Worm (Caenorhabditis elegans) whole organism, L2 larva: ENCODE data around the gene myrf-1.

ENCODE experiments used
- C34F6.9 ChIP-seq: fragments of 150-350 bp; optimal IDR thresholded peaks from 2 replicates; lab custom pipeline; 2014; ENCODE audit warnings: missing biosample characterization, missing genetic modification characterization
- F13H6.1 ChIP-seq: sonication (generic microtip); optimal IDR thresholded peaks from 2 replicates; lab custom pipeline; 2016; ENCODE audit warnings: missing genetic modification characterization, missing compliant biosample characterization
- Y55F3AM.14 ChIP-seq: fragments of 200-800 bp; sonication (Bioruptor generic); optimal IDR thresholded peaks from 2 replicates; lab custom pipeline; 2018; ENCODE audit warnings: mild to moderate bottlenecking, missing genetic modification characterization, missing compliant biosample characterization
- ZK546.5 ChIP-seq: sonication (generic microtip); optimal IDR thresholded peaks from 2 replicates; lab custom pipeline; 2017; ENCODE audit warnings: missing biosample characterization, missing genetic modification characterization
- ama-1 ChIP-seq: fragments of 150-350 bp; optimal IDR thresholded peaks from 2 replicates; lab custom pipeline; 2018; ENCODE audit warnings: inconsistent platforms
- blmp-1 ChIP-seq: sonication (generic microtip); optimal IDR thresholded peaks from 2 replicates; lab custom pipeline; 2017; ENCODE audit warnings: missing genetic modification characterization, mild to moderate bottlenecking, missing compliant biosample characterization, antibody characterized with exemption, moderate library complexity; ENCODE audit not compliant: insufficient read depth
- ceh-82 ChIP-seq: fragments of 150-350 bp; optimal IDR thresholded peaks from 2 replicates; lab custom pipeline; 2014; ENCODE audit warnings: missing biosample characterization, missing genetic modification characterization
- crh-2 ChIP-seq: sonication (generic microtip); optimal IDR thresholded peaks from 2 replicates; lab custom pipeline; 2017; ENCODE audit warnings: missing biosample characterization, missing genetic modification characterization
- dmd-4 ChIP-seq: sonication (generic microtip); optimal IDR thresholded peaks from 2 replicates; lab custom pipeline; 2017; ENCODE audit warnings: missing biosample characterization, missing genetic modification characterization
- elt-3 ChIP-seq: sonication (generic microtip); optimal IDR thresholded peaks from 2 replicates; lab custom pipeline; 2017; ENCODE audit warnings: missing biosample characterization, missing genetic modification characterization
- fos-1 ChIP-seq: fragments of 150-350 bp; optimal IDR thresholded peaks from 2 replicates; lab custom pipeline; 2014; ENCODE audit warnings: missing biosample characterization, missing genetic modification characterization
- gmeb-1 ChIP-seq: fragments of 150-350 bp; optimal IDR thresholded peaks from 2 replicates; lab custom pipeline; 2014; ENCODE audit warnings: missing biosample characterization, missing genetic modification characterization
- lin-11 ChIP-seq: fragments of 150-350 bp; sonication (generic microtip); optimal IDR thresholded peaks from 2 replicates; lab custom pipeline; 2014; ENCODE audit warnings: missing biosample characterization, missing genetic modification characterization, inconsistent platforms, mixed read lengths
- lin-39 ChIP-seq: fragments of 150-350 bp; optimal IDR thresholded peaks from 2 replicates; lab custom pipeline; 2014; ENCODE audit warnings: missing biosample characterization, missing genetic modification reagents, missing genetic modification characterization
- lsy-2 ChIP-seq, 2 experiments: fragments of 150-350 bp in 1 of 2; sonication (generic microtip) in 1 of 2; optimal IDR thresholded peaks; 2 replicates each; lab custom pipeline; 2014 to 2017; ENCODE audit warnings: missing biosample characterization in 2 of 2, missing genetic modification characterization in 2 of 2
- mdl-1 ChIP-seq, 2 experiments: fragments of 150-350 bp in 1 of 2; sonication (generic microtip) in 1 of 2; optimal IDR thresholded peaks; 2 replicates each; lab custom pipeline; 2017; ENCODE audit warnings: missing biosample characterization in 2 of 2, missing genetic modification characterization in 2 of 2
- nhr-11 ChIP-seq: fragments of 150-350 bp; optimal IDR thresholded peaks from 2 replicates; lab custom pipeline; 2014; ENCODE audit warnings: missing biosample characterization, missing genetic modification characterization
- nhr-129 ChIP-seq: fragments of 150-350 bp; optimal IDR thresholded peaks from 2 replicates; lab custom pipeline; 2014; ENCODE audit warnings: missing biosample characterization, missing genetic modification characterization
- nhr-21 ChIP-seq: fragments of 150-350 bp; optimal IDR thresholded peaks from 2 replicates; lab custom pipeline; 2014; ENCODE audit warnings: missing biosample characterization, missing genetic modification characterization
- nhr-237 ChIP-seq: fragments of 150-350 bp; optimal IDR thresholded peaks from 2 replicates; lab custom pipeline; 2014; ENCODE audit warnings: missing biosample characterization, missing genetic modification characterization
- nhr-25 ChIP-seq: fragments of 150-350 bp; sonication (generic microtip); optimal IDR thresholded peaks from 3 replicates; lab custom pipeline; 2014; ENCODE audit warnings: missing biosample characterization, missing genetic modification characterization
- nhr-6 ChIP-seq: fragments of 150-350 bp; optimal IDR thresholded peaks from 2 replicates; lab custom pipeline; 2014; ENCODE audit warnings: missing biosample characterization, missing genetic modification characterization
- sem-4 ChIP-seq: fragments of 150-350 bp; optimal IDR thresholded peaks from 2 replicates; lab custom pipeline; 2014; ENCODE audit warnings: missing biosample characterization, missing genetic modification reagents, missing genetic modification characterization
- skn-1 ChIP-seq: sonication (generic microtip); optimal IDR thresholded peaks from 2 replicates; lab custom pipeline; 2017; ENCODE audit warnings: missing biosample characterization, missing genetic modification characterization
- sma-3 ChIP-seq: sonication (generic microtip); optimal IDR thresholded peaks from 2 replicates; lab custom pipeline; 2016; ENCODE audit warnings: missing genetic modification reagents, missing genetic modification characterization, missing compliant biosample characterization
- sma-9 ChIP-seq, 2 experiments: fragments of 150-350 bp in 1 of 2; sonication (generic microtip) in 1 of 2; optimal IDR thresholded peaks; 2 replicates each; lab custom pipeline; 2014 to 2016; ENCODE audit warnings: missing genetic modification characterization in 2 of 2, mild to moderate bottlenecking in 1 of 2, missing biosample characterization in 1 of 2, missing compliant biosample characterization in 1 of 2, missing genetic modification reagents in 1 of 2, moderate library complexity in 1 of 2
- snpc-4 ChIP-seq: fragments of 150-350 bp; optimal IDR thresholded peaks from 2 replicates; lab custom pipeline; 2014; ENCODE audit warnings: missing biosample characterization, missing genetic modification characterization
- unc-39 ChIP-seq: fragments of 150-350 bp; optimal IDR thresholded peaks from 2 replicates; lab custom pipeline; 2014; ENCODE audit warnings: missing biosample characterization, missing genetic modification characterization
- unc-55 ChIP-seq: fragments of 150-350 bp; sonication (generic microtip); optimal IDR thresholded peaks from 3 replicates; lab custom pipeline; 2014; ENCODE audit warnings: missing biosample characterization, missing genetic modification reagents, missing genetic modification characterization
- unc-62 ChIP-seq: fragments of 150-350 bp; optimal IDR thresholded peaks from 2 replicates; lab custom pipeline; 2014; ENCODE audit warnings: missing biosample characterization, missing genetic modification reagents, missing genetic modification characterization
- zag-1 ChIP-seq: fragments of 150-350 bp; optimal IDR thresholded peaks from 2 replicates; lab custom pipeline; 2014; ENCODE audit warnings: missing biosample characterization, missing genetic modification characterization
- ztf-11 ChIP-seq: sonication (generic microtip); optimal IDR thresholded peaks from 2 replicates; lab custom pipeline; 2017; ENCODE audit warnings: missing biosample characterization, missing genetic modification characterization

myrf-1 gene

DNA sequence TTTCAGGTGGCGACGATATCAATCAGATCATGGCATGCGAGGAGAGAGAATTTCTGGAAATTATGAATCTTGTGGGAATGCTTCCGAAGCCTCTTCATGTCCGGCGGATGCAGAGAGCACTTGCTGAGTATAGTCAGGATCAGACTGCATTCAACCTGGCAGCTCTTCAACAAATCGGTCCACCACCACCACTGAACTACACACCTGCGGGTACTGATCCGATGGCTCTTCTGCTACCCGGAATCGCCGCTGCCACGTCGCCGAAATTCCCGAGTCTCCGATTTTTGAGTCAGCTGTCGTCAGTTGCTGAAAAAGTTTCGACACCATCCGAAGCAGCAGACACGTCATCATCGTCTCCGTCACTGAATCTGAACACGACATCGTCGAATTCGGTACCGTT, 28.6 kb upstream of the myrf-1 start:
- no peak for TF ChIP-seq nhr-21 (tag; lab: Kevin White, UChicago)
- TF ChIP-seq lin-11 (tag; lab: Kevin White, UChicago), result no peak

DNA sequence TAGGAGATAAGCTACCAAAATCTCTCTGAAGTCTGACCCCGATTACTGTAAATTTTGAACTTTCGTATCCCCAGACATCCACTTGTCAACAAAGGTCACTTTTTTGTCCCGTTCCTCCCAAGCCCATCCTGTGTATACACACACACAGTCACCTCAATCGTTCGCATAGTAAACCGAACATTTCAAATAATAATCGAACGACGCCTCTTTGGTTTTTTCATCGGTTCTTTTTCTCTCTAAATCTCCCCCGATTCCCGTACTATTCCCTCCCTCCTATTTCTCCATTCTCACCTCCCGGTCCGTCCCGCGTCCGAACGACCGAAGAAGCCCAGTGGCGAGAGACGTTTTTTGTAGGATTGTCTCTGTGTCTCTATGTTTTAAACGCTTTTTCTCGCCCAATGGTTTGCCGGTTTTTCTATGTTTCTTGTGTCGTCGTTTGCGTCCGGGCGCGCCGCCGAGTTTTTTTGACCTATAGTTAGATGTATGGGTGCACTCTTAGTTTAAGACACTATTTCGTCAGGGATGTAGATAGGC, 26.9 kb upstream of the myrf-1 start:
- TF ChIP-seq C34F6.9 (tag; lab: Kevin White, UChicago) (no peak), skn-1 (tag; lab: Kevin White, UChicago) (no peak), ama-1 (lab: Kevin White, UChicago) (no peak), nhr-25 (no peak), unc-55 (no peak), sem-4 (tag; lab: Kevin White, UChicago) (peak; percentile 42), unc-39 (tag; lab: Kevin White, UChicago) (no peak), nhr-237 (tag; lab: Kevin White, UChicago) (no peak)

DNA sequence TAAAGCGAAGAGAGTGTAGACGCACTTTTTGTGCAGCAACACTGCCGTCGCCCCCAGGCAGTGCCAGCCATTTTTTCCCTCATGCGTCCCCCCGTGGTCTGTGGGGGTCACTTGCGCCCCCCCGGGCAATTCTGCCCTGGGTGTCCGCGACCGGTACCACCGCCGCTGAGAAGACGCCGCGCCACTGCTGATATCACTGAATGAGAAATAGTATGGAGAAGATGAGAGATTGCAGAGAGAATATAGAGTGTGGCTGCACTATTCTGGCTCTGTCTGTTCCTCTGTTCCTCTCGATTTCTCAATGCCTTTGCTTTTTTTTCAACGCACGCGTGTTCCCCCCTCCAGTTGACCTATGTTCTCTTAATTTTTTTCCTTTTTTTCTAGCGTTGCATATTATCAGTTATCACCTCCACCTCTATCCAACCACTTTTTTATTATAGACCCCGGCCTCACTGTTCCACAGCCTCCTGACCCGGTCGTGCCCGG, 25.4 kb upstream of the myrf-1 start, which contains the start of gene mab-10:
mab-10 (plus strand) TSS at position 436 of the 486 bp plus-strand sequence.
- TF ChIP-seq crh-2 (tag; lab: Kevin White, UChicago), result no peak
- peak; percentile 27 for TF ChIP-seq unc-55
- peak; percentile 60 for TF ChIP-seq nhr-11 (tag; lab: Kevin White, UChicago)
- TF ChIP-seq mdl-1 (tag; optimal IDR thresholded peaks at IDR 0.05; lab: Kevin White, UChicago), result no peak
- peak in 1 of 2 experiments; percentile 34 for TF ChIP-seq lsy-2 (tag; optimal IDR thresholded peaks at IDR 0.05; lab: Kevin White, UChicago)
- peak; percentile 83 for TF ChIP-seq zag-1 (tag; lab: Kevin White, UChicago)
- peak; percentile 45 for TF ChIP-seq fos-1 (tag; lab: Kevin White, UChicago)
- peak; percentile 72 for TF ChIP-seq F13H6.1 (tag; lab: Kevin White, UChicago)

DNA sequence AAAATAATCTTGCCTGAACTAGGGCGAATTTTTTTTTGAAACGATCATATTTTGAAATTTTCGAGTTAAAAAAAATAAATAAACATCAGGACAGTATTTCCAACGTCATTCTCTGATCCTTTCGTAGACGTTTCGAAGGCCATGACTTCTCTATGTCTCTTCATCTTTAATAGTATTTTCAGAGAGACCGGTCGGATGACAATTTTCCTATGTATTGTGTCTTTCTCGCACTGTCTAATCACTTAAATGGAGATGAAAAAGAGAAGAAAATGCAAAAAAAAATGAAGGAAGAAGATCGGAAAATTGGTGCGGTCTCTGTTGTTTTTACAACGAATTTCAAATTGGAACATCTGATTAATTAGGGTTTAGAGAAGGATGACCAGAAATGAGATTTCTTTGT, 22.8 kb upstream of the myrf-1 start:
- peak; percentile 23 for TF ChIP-seq nhr-25
- TF ChIP-seq snpc-4, result no peak
- no peak for TF ChIP-seq Y55F3AM.14 (GFP tag; lab: Kevin White, UChicago)
- TF ChIP-seq crh-2 (tag; lab: Kevin White, UChicago), result peak; percentile 17
- no peak for TF ChIP-seq ZK546.5

DNA sequence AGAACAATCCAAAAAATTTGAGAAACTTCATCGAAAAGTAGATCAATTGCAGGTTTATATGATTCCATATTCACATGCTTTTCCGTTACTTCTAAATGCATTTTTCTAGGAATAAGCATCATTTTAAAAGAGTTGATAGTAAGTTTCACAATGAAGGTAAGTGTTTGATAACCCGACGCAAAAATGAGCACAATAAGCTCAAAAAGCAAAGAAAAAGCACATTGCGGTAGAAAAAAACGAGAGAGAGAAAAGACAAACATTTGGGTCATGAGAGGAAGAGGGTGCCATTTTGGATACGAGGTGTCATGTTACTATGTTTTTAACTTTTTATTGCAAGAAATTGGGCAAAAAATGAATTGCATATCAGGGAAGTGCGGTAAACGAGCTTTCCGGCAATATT, 22.0 kb upstream of the myrf-1 start, which contains the start of gene F59B10.6:
F59B10.6 (minus strand) TSS at position 101 of the 400 bp plus-strand sequence.
- TF ChIP-seq nhr-6 (no peak), lin-11 (tag; lab: Kevin White, UChicago) (no peak), skn-1 (tag; lab: Kevin White, UChicago) (no peak)

DNA sequence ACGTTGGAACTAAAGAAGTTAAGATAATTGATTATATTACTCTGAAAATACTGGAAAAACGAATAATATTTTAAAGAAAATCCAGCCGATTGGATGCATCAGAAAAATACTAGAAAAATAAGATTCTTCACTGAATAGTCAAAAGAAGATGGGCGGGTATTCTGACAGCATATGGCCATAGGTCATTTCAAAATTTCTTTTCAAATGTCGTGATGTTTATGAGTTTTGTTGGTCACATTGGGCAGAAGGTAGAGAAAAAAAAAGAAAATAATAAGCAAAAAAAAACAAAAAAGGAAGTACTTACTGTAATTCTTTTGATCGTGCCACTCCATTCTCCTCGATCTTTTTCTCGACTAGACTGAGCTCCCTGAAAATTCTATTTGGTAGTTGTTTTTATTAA, 21.2 kb upstream of the myrf-1 start, which contains the start of gene F59B10.5:
F59B10.5 (minus strand) TSS at position 101 of the 400 bp plus-strand sequence.
- TF ChIP-seq ZK546.5 (no peak), ztf-11 (tag; lab: Kevin White, UChicago) (no peak), lsy-2 (tag; optimal IDR thresholded peaks at IDR 0.05; lab: Kevin White, UChicago) (no peak), gmeb-1 (tag; lab: Kevin White, UChicago) (no peak), elt-3 (tag; lab: Kevin White, UChicago) (no peak), sma-9 (GFP tag; optimal IDR thresholded peaks at IDR 0.05; lab: Kevin White, UChicago) (no peak), sma-9 (tag; optimal IDR thresholded peaks at IDR 0.05; lab: Kevin White, UChicago) (no peak), ceh-82 (tag; lab: Kevin White, UChicago) (no peak), unc-55 (no peak), blmp-1 (no peak), sma-3 (GFP tag; lab: Kevin White, UChicago) (no peak), mdl-1 (tag; optimal IDR thresholded peaks at IDR 0.05; lab: Kevin White, UChicago) (no peak), ama-1 (lab: Kevin White, UChicago) (no peak), dmd-4 (tag; lab: Kevin White, UChicago) (no peak), nhr-6 (no peak), lin-39 (tag; lab: Kevin White, UChicago) (no peak), nhr-129 (tag; lab: Kevin White, UChicago) (no peak), unc-62 (GFP tag; lab: Kevin White, UChicago) (no peak)
